Worm (Caenorhabditis elegans) whole organism, L4/young adult: ENCODE data around the gene mpz-5.

ENCODE experiments used
- W03F9.2 ChIP-seq: fragments of 150-350 bp; optimal IDR thresholded peaks from 2 replicates; lab custom pipeline; 2014; ENCODE audit warnings: missing biosample characterization, missing genetic modification characterization
- dao-5 ChIP-seq: sonication (generic microtip); optimal IDR thresholded peaks from 2 replicates; lab custom pipeline; 2016; ENCODE audit warnings: missing genotype, missing genetic modification characterization, moderate library complexity, missing compliant biosample characterization
- him-1 ChIP-seq: sonication (generic microtip); optimal IDR thresholded peaks from 2 replicates; lab custom pipeline; 2016; ENCODE audit warnings: missing genotype, missing genetic modification reagents, missing genetic modification characterization, missing compliant biosample characterization

DNA sequence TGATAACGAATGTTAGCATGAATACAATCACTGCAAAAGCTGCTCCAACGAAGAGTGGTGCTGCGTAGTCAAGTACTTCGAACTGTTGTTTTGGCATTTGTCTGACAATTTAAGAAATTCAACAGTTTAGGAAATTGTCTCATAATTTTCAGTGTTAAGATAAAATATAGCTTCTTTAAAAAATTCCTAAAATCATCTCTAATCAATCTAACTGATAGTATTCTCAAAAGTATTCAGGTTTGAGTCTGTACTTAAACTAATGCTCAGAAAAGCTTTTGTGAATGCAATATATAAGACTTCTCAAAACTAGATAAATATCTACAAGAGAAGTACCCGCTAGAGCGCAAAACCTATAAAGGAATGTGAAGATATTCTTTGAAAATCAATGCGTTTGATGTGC lies 21.2 kb upstream of the mpz-5 start, which contains the start of gene R10H10.4:
- no peak for TF ChIP-seq him-1
- TF ChIP-seq W03F9.2 (tag; lab: Kevin White, UChicago), result no peak
- TF ChIP-seq dao-5 (tag; lab: Kevin White, UChicago), result no peak
